Worm (Caenorhabditis elegans): ENCODE data around the gene F13D12.3.

- TF ChIP-seq skn-1 (tag; optimal IDR thresholded peaks at IDR 0.05), result no peak
- TF ChIP-seq elt-1 (tag; optimal IDR thresholded peaks at IDR 0.05), result no peak
- no peak for TF ChIP-seq elt-3 (tag; optimal IDR thresholded peaks at IDR 0.05)
- TF ChIP-seq ztf-11 (tag; optimal IDR thresholded peaks at IDR 0.05), result no peak
- TF ChIP-seq unc-62 (GFP tag; optimal IDR thresholded peaks at IDR 0.05), result no peak
- no peak for TF ChIP-seq ceh-82 (tag; optimal IDR thresholded peaks at IDR 0.05)
- no peak for TF ChIP-seq lin-13 (GFP tag; optimal IDR thresholded peaks at IDR 0.05)
- TF ChIP-seq unc-55 (GFP tag; optimal IDR thresholded peaks at IDR 0.05), result no peak
Observed at ce11 chrII:11739199-11739598, 19.0 kb downstream of the F13D12.3 start, which contains the start of gene ctsa-1.2.
